Worm (Caenorhabditis elegans) whole organism, mixed stage, embryonic: ENCODE results near the gene rpl-36.A.

Experiments used
- blmp-1 ChIP-seq: fragments of 150-350 bp; optimal IDR thresholded peaks from 2 replicates; lab custom pipeline; 2014; ENCODE audit warnings: missing biosample characterization, missing genetic modification characterization
- ceh-39 ChIP-seq: fragments of 150-350 bp; optimal IDR thresholded peaks from 2 replicates; lab custom pipeline; 2014; ENCODE audit warnings: missing biosample characterization, missing genetic modification characterization
- ces-1 ChIP-seq: fragments of 150-350 bp; optimal IDR thresholded peaks from 2 replicates; lab custom pipeline; 2014; ENCODE audit warnings: missing biosample characterization, missing genetic modification reagents, missing genetic modification characterization
- cnd-1 ChIP-seq: fragments of 200-800 bp; sonication (Bioruptor generic); optimal IDR thresholded peaks from 2 replicates; lab custom pipeline; 2018; ENCODE audit warnings: mild to moderate bottlenecking, missing genetic modification characterization, missing compliant biosample characterization
- drap-1 ChIP-seq: fragments of 200-800 bp; sonication (Bioruptor generic); optimal IDR thresholded peaks from 3 replicates; lab custom pipeline; 2018; ENCODE audit warnings: mild to moderate bottlenecking, missing genetic modification characterization, missing compliant biosample characterization
- elt-1 ChIP-seq: sonication (generic microtip); optimal IDR thresholded peaks from 2 replicates; lab custom pipeline; 2017; ENCODE audit warnings: missing genetic modification characterization, mild to moderate bottlenecking, missing compliant biosample characterization, antibody characterized with exemption, moderate library complexity, borderline replicate concordance; ENCODE audit not compliant: insufficient read depth
- elt-3 ChIP-seq: fragments of 150-350 bp; optimal IDR thresholded peaks from 2 replicates; lab custom pipeline; 2014; ENCODE audit warnings: missing biosample characterization, missing genetic modification characterization
- hlh-1 ChIP-seq: fragments of 150-350 bp; optimal IDR thresholded peaks from 2 replicates; lab custom pipeline; 2014; ENCODE audit warnings: missing biosample characterization, missing genetic modification reagents, missing genetic modification characterization
- lin-32 ChIP-seq: fragments of 200-800 bp; sonication (Bioruptor generic); optimal IDR thresholded peaks from 2 replicates; lab custom pipeline; 2018; ENCODE audit warnings: mild to moderate bottlenecking, missing genetic modification characterization, missing compliant biosample characterization
- lsy-2 ChIP-seq: fragments of 150-350 bp; optimal IDR thresholded peaks from 2 replicates; lab custom pipeline; 2014; ENCODE audit warnings: missing biosample characterization, missing genetic modification characterization
- mep-1 ChIP-seq: fragments of 150-350 bp; optimal IDR thresholded peaks from 2 replicates; lab custom pipeline; 2017; ENCODE audit warnings: missing biosample characterization, missing genetic modification reagents, missing genetic modification characterization, inconsistent platforms
- mls-2 ChIP-seq: sonication (generic microtip); optimal IDR thresholded peaks from 2 replicates; lab custom pipeline; 2016; ENCODE audit warnings: mild to moderate bottlenecking, missing genetic modification characterization, moderate library complexity, missing compliant biosample characterization
- nhr-2 ChIP-seq: fragments of 150-350 bp; optimal IDR thresholded peaks from 2 replicates; lab custom pipeline; 2014; ENCODE audit warnings: missing biosample characterization, missing genetic modification characterization
- nhr-28 ChIP-seq: fragments of 150-350 bp; optimal IDR thresholded peaks from 2 replicates; lab custom pipeline; 2014; ENCODE audit warnings: missing biosample characterization, missing genetic modification characterization
- snpc-4 ChIP-seq: fragments of 150-350 bp; optimal IDR thresholded peaks from 2 replicates; lab custom pipeline; 2014; ENCODE audit warnings: missing biosample characterization, missing genetic modification characterization
- sptf-1 ChIP-seq: sonication (generic microtip); optimal IDR thresholded peaks from 2 replicates; lab custom pipeline; 2017; ENCODE audit warnings: mild to moderate bottlenecking, missing genetic modification characterization, moderate library complexity, missing compliant biosample characterization
- tbx-8 ChIP-seq: fragments of 200-800 bp; sonication (Bioruptor generic); optimal IDR thresholded peaks from 2 replicates; lab custom pipeline; 2018; ENCODE audit warnings: mild to moderate bottlenecking, missing genetic modification characterization, moderate library complexity, missing compliant biosample characterization
- unc-39 ChIP-seq: fragments of 150-350 bp; optimal IDR thresholded peaks from 2 replicates; lab custom pipeline; 2014; ENCODE audit warnings: missing biosample characterization, missing genetic modification characterization
- zip-8 ChIP-seq: fragments of 150-350 bp; optimal IDR thresholded peaks from 2 replicates; lab custom pipeline; 2014; ENCODE audit warnings: missing biosample characterization, missing genetic modification characterization
- ztf-11 ChIP-seq: fragments of 150-350 bp; optimal IDR thresholded peaks from 2 replicates; lab custom pipeline; 2014; ENCODE audit warnings: missing biosample characterization, missing genetic modification characterization

The rpl-36.A gene

DNA sequence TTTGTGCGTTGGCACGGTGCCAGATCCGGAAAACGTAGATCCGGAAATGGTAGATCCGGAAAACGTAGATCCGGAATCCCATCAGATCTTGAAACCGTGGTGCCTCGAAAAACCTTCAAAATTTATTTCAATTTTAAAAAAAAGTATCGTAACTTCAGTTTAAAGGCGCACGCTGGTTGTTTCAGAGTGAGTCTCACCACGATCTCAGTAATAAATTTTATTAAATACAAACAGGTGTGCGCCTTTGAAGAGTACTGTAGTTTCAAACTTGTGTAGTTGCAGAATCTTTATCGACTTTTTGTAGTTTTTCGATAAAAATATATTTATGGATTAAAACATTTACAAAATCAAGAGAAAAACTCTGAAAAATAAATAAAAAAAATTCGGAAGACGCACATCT lies 46.3 kb downstream of the rpl-36.A start:
- TF ChIP-seq nhr-2: no peak
- no peak for TF ChIP-seq sptf-1 (tag; lab: Kevin White, UChicago)
- TF ChIP-seq ztf-11 (tag; lab: Kevin White, UChicago): no peak
- TF ChIP-seq lsy-2: no peak
- TF ChIP-seq mep-1 (tag; lab: Kevin White, UChicago): no peak
- TF ChIP-seq drap-1 (GFP tag; lab: Kevin White, UChicago): no peak
- no peak for TF ChIP-seq tbx-8 (GFP tag; lab: Kevin White, UChicago)
- TF ChIP-seq nhr-28: no peak
- TF ChIP-seq lin-32 (GFP tag; lab: Kevin White, UChicago): no peak
- no peak for TF ChIP-seq ceh-39
- no peak for TF ChIP-seq blmp-1 (tag; lab: Kevin White, UChicago)
- TF ChIP-seq elt-1: no peak
- TF ChIP-seq elt-3 (tag; lab: Kevin White, UChicago): no peak
- no peak for TF ChIP-seq snpc-4 (tag; lab: Kevin White, UChicago)
- TF ChIP-seq cnd-1: no peak
- no peak for TF ChIP-seq zip-8 (tag; lab: Kevin White, UChicago)

DNA sequence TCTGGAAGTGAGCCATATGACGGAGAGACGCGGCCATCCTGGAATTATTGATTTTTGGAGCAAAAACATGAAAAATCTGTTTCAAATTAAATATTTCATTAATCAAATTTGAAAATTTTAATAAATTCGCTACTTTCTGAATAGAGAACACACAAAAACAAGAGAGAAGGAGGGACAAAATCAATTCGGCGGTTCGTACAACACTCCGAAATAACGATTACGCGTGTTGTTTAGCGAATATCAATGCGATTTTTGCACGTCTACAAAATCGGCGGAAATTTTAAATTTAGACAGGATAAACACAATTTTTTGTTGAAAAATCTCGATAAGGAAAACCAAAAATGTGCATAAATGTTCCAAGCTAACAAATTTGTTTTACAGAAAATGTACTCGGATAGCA lies 47.1 kb downstream of the rpl-36.A start, which contains the start of the genes sdhd-1 and ilkp-1:
TSS of gene sdhd-1 (minus strand) at position 38 of the 400 bp plus-strand sequence.
TSS of gene ilkp-1 (plus strand) at position 380 of the 400 bp plus-strand sequence.
- TF ChIP-seq lsy-2 (peak; percentile 49), cnd-1 (no peak), ces-1 (GFP tag; lab: Kevin White, UChicago) (peak; percentile 71), hlh-1 (tag; lab: Kevin White, UChicago) (no peak), mls-2 (tag; lab: Kevin White, UChicago) (no peak), unc-39 (tag; lab: Kevin White, UChicago) (no peak)

DNA sequence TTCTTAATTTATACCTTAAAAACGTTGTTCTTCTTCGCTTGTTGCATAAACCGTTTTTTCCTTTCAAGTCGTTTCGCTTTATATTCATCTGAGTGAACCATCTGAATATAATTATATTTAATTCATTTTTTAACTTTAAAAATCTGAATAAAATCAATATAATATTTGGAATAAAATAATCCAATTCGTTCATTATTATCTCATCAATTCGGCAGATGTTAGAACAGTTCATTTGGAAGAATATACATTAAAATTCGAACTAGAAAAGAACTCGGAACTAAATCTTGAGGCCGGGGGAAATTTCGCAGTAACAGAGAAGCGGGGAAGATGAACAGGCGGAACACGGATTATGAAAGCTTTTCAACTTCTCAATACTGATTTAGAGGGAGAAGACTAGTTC lies 48.1 kb downstream of the rpl-36.A start, which contains the start of gene F33A8.4:
TSS of gene F33A8.4 (minus strand) at position 101 of the 400 bp plus-strand sequence.
- TF ChIP-seq nhr-2 (no peak), elt-1 (no peak)
